Worm (Caenorhabditis elegans) whole organism, L2 larva: Measurements from ENCODE around the gene T19D12.2.
"Not testable (repeated sequence)": the region's sequence is repeated elsewhere in the genome, so short reads cannot be mapped to it uniquely, and the experiment has no call there.

Source experiments
- R02D3.7 ChIP-seq: fragments of 150-350 bp; optimal IDR thresholded peaks from 2 replicates; lab custom pipeline; 2014; ENCODE audit warnings: missing biosample characterization, missing genetic modification characterization
- ZK546.5 ChIP-seq: sonication (generic microtip); optimal IDR thresholded peaks from 2 replicates; lab custom pipeline; 2017; ENCODE audit warnings: missing biosample characterization, missing genetic modification characterization
- alr-1 ChIP-seq: fragments of 150-350 bp; optimal IDR thresholded peaks from 2 replicates; lab custom pipeline; 2014; ENCODE audit warnings: missing biosample characterization, missing genetic modification characterization
- aly-2 ChIP-seq: fragments of 150-350 bp; optimal IDR thresholded peaks from 2 replicates; lab custom pipeline; 2014; ENCODE audit warnings: missing biosample characterization, missing genetic modification characterization
- ama-1 ChIP-seq: fragments of 150-350 bp; optimal IDR thresholded peaks from 2 replicates; lab custom pipeline; 2018; ENCODE audit warnings: inconsistent platforms
- blmp-1 ChIP-seq: sonication (generic microtip); optimal IDR thresholded peaks from 2 replicates; lab custom pipeline; 2017; ENCODE audit warnings: missing genetic modification characterization, mild to moderate bottlenecking, missing compliant biosample characterization, antibody characterized with exemption, moderate library complexity; ENCODE audit not compliant: insufficient read depth
- ceh-82 ChIP-seq: fragments of 150-350 bp; optimal IDR thresholded peaks from 2 replicates; lab custom pipeline; 2014; ENCODE audit warnings: missing biosample characterization, missing genetic modification characterization
- dmd-4 ChIP-seq: sonication (generic microtip); optimal IDR thresholded peaks from 2 replicates; lab custom pipeline; 2017; ENCODE audit warnings: missing biosample characterization, missing genetic modification characterization
- elt-1 ChIP-seq: fragments of 150-350 bp; optimal IDR thresholded peaks from 2 replicates; lab custom pipeline; 2014; ENCODE audit warnings: missing biosample characterization, missing genetic modification characterization
- elt-3 ChIP-seq: sonication (generic microtip); optimal IDR thresholded peaks from 2 replicates; lab custom pipeline; 2017; ENCODE audit warnings: missing biosample characterization, missing genetic modification characterization
- fos-1 ChIP-seq: fragments of 150-350 bp; optimal IDR thresholded peaks from 2 replicates; lab custom pipeline; 2014; ENCODE audit warnings: missing biosample characterization, missing genetic modification characterization
- lin-11 ChIP-seq: fragments of 150-350 bp; sonication (generic microtip); optimal IDR thresholded peaks from 2 replicates; lab custom pipeline; 2014; ENCODE audit warnings: missing biosample characterization, missing genetic modification characterization, inconsistent platforms, mixed read lengths
- lin-13 ChIP-seq: fragments of 150-350 bp; optimal IDR thresholded peaks from 2 replicates; lab custom pipeline; 2014; ENCODE audit warnings: missing biosample characterization, missing genetic modification reagents, missing genetic modification characterization
- lsy-2 ChIP-seq, 2 experiments: fragments of 150-350 bp in 1 of 2; sonication (generic microtip) in 1 of 2; optimal IDR thresholded peaks; 2 replicates each; lab custom pipeline; 2014 to 2017; ENCODE audit warnings: missing biosample characterization in 2 of 2, missing genetic modification characterization in 2 of 2
- mab-5 ChIP-seq: fragments of 150-350 bp; optimal IDR thresholded peaks from 2 replicates; lab custom pipeline; 2014; ENCODE audit warnings: missing biosample characterization, missing genetic modification characterization
- mbf-1 ChIP-seq: sonication (generic microtip); optimal IDR thresholded peaks from 2 replicates; lab custom pipeline; 2017; ENCODE audit warnings: missing biosample characterization, missing genetic modification characterization
- nhr-12 ChIP-seq: fragments of 150-350 bp; optimal IDR thresholded peaks from 2 replicates; lab custom pipeline; 2014; ENCODE audit warnings: missing biosample characterization, missing genetic modification characterization
- nhr-129 ChIP-seq: fragments of 150-350 bp; optimal IDR thresholded peaks from 2 replicates; lab custom pipeline; 2014; ENCODE audit warnings: missing biosample characterization, missing genetic modification characterization
- nhr-21 ChIP-seq: fragments of 150-350 bp; optimal IDR thresholded peaks from 2 replicates; lab custom pipeline; 2014; ENCODE audit warnings: missing biosample characterization, missing genetic modification characterization
- nhr-237 ChIP-seq: fragments of 150-350 bp; optimal IDR thresholded peaks from 2 replicates; lab custom pipeline; 2014; ENCODE audit warnings: missing biosample characterization, missing genetic modification characterization
- nhr-25 ChIP-seq: fragments of 150-350 bp; sonication (generic microtip); optimal IDR thresholded peaks from 3 replicates; lab custom pipeline; 2014; ENCODE audit warnings: missing biosample characterization, missing genetic modification characterization
- nhr-6 ChIP-seq: fragments of 150-350 bp; optimal IDR thresholded peaks from 2 replicates; lab custom pipeline; 2014; ENCODE audit warnings: missing biosample characterization, missing genetic modification characterization
- peb-1 ChIP-seq: fragments of 150-350 bp; optimal IDR thresholded peaks from 2 replicates; lab custom pipeline; 2014; ENCODE audit warnings: missing biosample characterization, missing genetic modification characterization
- skn-1 ChIP-seq: sonication (generic microtip); optimal IDR thresholded peaks from 2 replicates; lab custom pipeline; 2017; ENCODE audit warnings: missing biosample characterization, missing genetic modification characterization
- sma-3 ChIP-seq: sonication (generic microtip); optimal IDR thresholded peaks from 2 replicates; lab custom pipeline; 2016; ENCODE audit warnings: missing genetic modification reagents, missing genetic modification characterization, missing compliant biosample characterization
- sma-9 ChIP-seq, 2 experiments: fragments of 150-350 bp in 1 of 2; sonication (generic microtip) in 1 of 2; optimal IDR thresholded peaks; 2 replicates each; lab custom pipeline; 2014 to 2016; ENCODE audit warnings: missing genetic modification characterization in 2 of 2, mild to moderate bottlenecking in 1 of 2, missing biosample characterization in 1 of 2, missing compliant biosample characterization in 1 of 2, missing genetic modification reagents in 1 of 2, moderate library complexity in 1 of 2
- snpc-4 ChIP-seq: fragments of 150-350 bp; optimal IDR thresholded peaks from 2 replicates; lab custom pipeline; 2014; ENCODE audit warnings: missing biosample characterization, missing genetic modification characterization
- unc-55 ChIP-seq: fragments of 150-350 bp; sonication (generic microtip); optimal IDR thresholded peaks from 3 replicates; lab custom pipeline; 2014; ENCODE audit warnings: missing biosample characterization, missing genetic modification reagents, missing genetic modification characterization
- unc-62 ChIP-seq: fragments of 150-350 bp; optimal IDR thresholded peaks from 2 replicates; lab custom pipeline; 2014; ENCODE audit warnings: missing biosample characterization, missing genetic modification reagents, missing genetic modification characterization

T19D12.2 gene

ce11 chrII:6616770-6617169 lies 44.4 kb upstream of the T19D12.2 start, which contains the start of gene klf-3:
Gene klf-3, plus strand, starts transcription at chrII:6616878.
- TF ChIP-seq ceh-82 (tag; lab: Kevin White, UChicago) (no peak), peb-1 (tag; lab: Kevin White, UChicago) (no peak), blmp-1 (peak; percentile 1)

- TF ChIP-seq lin-13 (GFP tag; lab: Kevin White, UChicago) (no peak), skn-1 (tag; lab: Kevin White, UChicago) (no peak), ama-1 (no peak), sma-3 (peak; percentile 14), nhr-12 (tag; lab: Kevin White, UChicago) (no peak), alr-1 (tag; lab: Kevin White, UChicago) (no peak), elt-1 (tag; lab: Kevin White, UChicago) (no peak), ceh-82 (tag; lab: Kevin White, UChicago) (no peak), nhr-21 (tag; lab: Kevin White, UChicago) (peak; percentile 6), snpc-4 (tag; lab: Kevin White, UChicago) (no peak), fos-1 (no peak), dmd-4 (tag; lab: Kevin White, UChicago) (no peak), mab-5 (tag; lab: Kevin White, UChicago) (no peak), blmp-1 (peak; percentile 7), mbf-1 (tag; lab: Kevin White, UChicago) (no peak), nhr-25 (peak; percentile 53), aly-2 (tag; lab: Kevin White, UChicago) (no peak), ZK546.5 (tag; lab: Kevin White, UChicago) (no peak), nhr-129 (tag; lab: Kevin White, UChicago) (no peak), lin-11 (tag; lab: Kevin White, UChicago) (no peak), nhr-6 (tag; lab: Kevin White, UChicago) (no peak), nhr-237 (tag; lab: Kevin White, UChicago) (no peak), unc-62 (GFP tag; lab: Kevin White, UChicago) (no peak), peb-1 (tag; lab: Kevin White, UChicago) (no peak), unc-55 (GFP tag; lab: Kevin White, UChicago) (no peak), elt-3 (tag; lab: Kevin White, UChicago) (no peak), sma-9 (GFP tag; optimal IDR thresholded peaks at IDR 0.05; lab: Kevin White, UChicago) (peak; percentile 22), sma-9 (tag; optimal IDR thresholded peaks at IDR 0.05; lab: Kevin White, UChicago) (no peak)
Observed at ce11 chrII:6619007-6619406, 42.1 kb upstream of the T19D12.2 start.

- TF ChIP-seq nhr-12 (tag; lab: Kevin White, UChicago) = no peak
- TF ChIP-seq, all 48 proteins: peak for 0
Observed at ce11 chrII:6621886-6622285, 39.2 kb upstream of the T19D12.2 start, which contains the start of gene F54H5.3. Gene F54H5.3, plus strand, starts transcription at chrII:6622186.

ce11 chrII:6625302-6625701 lies 35.8 kb upstream of the T19D12.2 start, which contains the start of gene F54H5.14:
Gene F54H5.14, minus strand, starts transcription at chrII:6625402.
- TF ChIP-seq fos-1 (peak; percentile 0), nhr-25 (no peak)
- TF ChIP-seq, all 48 proteins: peak for 1

ce11 chrII:6627182-6627581 lies 34.0 kb upstream of the T19D12.2 start, which contains the start of the genes F54H5.5 and F54H5.2:
Gene F54H5.5, minus strand, starts transcription at chrII:6627282.
Gene F54H5.2, plus strand, starts transcription at chrII:6627484.
- not testable (repeated sequence) for TF ChIP-seq lin-13 (GFP tag; lab: Kevin White, UChicago); ama-1; R02D3.7 (tag; lab: Kevin White, UChicago)

- TF ChIP-seq sma-9 (GFP tag; optimal IDR thresholded peaks at IDR 0.05; lab: Kevin White, UChicago) = peak; percentile 20
- no peak for TF ChIP-seq sma-9 (tag; optimal IDR thresholded peaks at IDR 0.05; lab: Kevin White, UChicago)
- no peak for TF ChIP-seq lsy-2 (tag; optimal IDR thresholded peaks at IDR 0.05; lab: Kevin White, UChicago)
- TF ChIP-seq fos-1 = peak; percentile 84
Observed at ce11 chrII:6628397-6628796, 32.7 kb upstream of the T19D12.2 start.

ce11 chrII:6629775-6630174 lies 31.4 kb upstream of the T19D12.2 start:
- TF ChIP-seq lin-13 (GFP tag; lab: Kevin White, UChicago) = no peak
- peak; percentile 71 for TF ChIP-seq fos-1
- TF ChIP-seq, all 48 proteins: peak for 1
